Worm (Caenorhabditis elegans) whole organism, early embryonic: ENCODE results near the gene C52A10.3.

Experiments
- ets-7 ChIP-seq: sonication (generic microtip); optimal IDR thresholded peaks from 2 replicates; lab custom pipeline; 2016; ENCODE audit warnings: missing genotype, missing genetic modification characterization, missing compliant biosample characterization
- hmbx-1 ChIP-seq: sonication (generic microtip); optimal IDR thresholded peaks from 2 replicates; lab custom pipeline; 2016; ENCODE audit warnings: mild to moderate bottlenecking, missing genetic modification characterization, missing compliant biosample characterization

DNA sequence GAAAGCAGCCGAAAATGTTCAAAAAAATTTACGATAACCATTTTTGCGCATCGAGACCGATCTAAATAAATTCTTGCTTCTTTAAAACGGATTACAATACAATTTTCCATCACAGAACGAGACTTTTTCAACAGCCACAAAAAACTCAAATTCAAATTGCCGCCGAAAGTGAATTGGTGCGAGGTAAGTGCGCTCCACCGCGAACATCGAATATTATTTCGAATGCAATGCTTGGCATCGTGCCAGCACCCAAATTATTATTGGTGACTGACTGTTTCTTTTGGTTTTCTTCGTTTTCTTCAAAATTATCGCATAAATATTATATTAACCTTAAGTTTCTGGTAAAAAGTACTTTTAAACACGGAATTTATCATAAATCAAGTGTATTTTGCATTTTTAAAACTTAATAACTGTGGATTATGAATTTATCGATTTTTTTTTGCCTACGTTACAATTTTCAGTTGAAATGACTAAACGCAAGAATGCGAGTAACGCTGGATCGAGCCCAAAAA, 29.8 kb upstream of the C52A10.3 start, which contains the start of gene penr-1:
- TF ChIP-seq ets-7 (tag; lab: Kevin White, UChicago) = no peak
- no peak for TF ChIP-seq hmbx-1 (tag; lab: Kevin White, UChicago)
